Worm (Caenorhabditis elegans): ENCODE results near the gene arp-6.

DNA sequence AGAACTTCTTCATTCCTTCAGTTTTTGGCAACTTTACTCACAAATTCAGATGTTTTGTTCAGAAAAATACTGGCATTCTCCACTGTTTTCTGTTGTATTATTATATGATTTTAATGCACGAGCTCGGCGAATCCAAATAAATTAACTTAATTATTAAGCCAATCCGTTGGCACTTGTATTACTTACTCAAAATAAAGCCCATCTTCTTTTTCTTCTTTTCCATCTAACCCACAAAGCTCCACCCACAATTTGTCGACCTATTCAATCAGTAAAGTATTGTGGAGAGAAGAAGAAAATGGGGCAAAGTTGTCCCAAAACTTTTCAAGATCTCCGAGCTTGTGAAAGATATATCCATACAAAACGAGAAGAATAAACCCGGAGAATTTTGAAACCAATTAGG, 45.9 kb downstream of the arp-6 start:
- no peak for TF ChIP-seq cnd-1 (tag; optimal IDR thresholded peaks at IDR 0.05)
- no peak for TF ChIP-seq mab-5 (tag; optimal IDR thresholded peaks at IDR 0.05)
- no peak for TF ChIP-seq elt-3 (tag; optimal IDR thresholded peaks at IDR 0.05)
- no peak for TF ChIP-seq bed-3 (GFP tag; optimal IDR thresholded peaks at IDR 0.05)
- TF ChIP-seq nhr-12 (tag; optimal IDR thresholded peaks at IDR 0.05), result no peak
- TF ChIP-seq blmp-1 (tag; optimal IDR thresholded peaks at IDR 0.05), result no peak
- TF ChIP-seq sem-2 (GFP tag; optimal IDR thresholded peaks at IDR 0.05), result no peak
- TF ChIP-seq drap-1 (GFP tag; optimal IDR thresholded peaks at IDR 0.05), result no peak
